Fruit fly (Drosophila melanogaster) whole organism, pupa: ENCODE measurements around the gene sgll.

ENCODE experiments used
- CG12605 ChIP-seq: fragments of 200-800 bp; sonication (Bioruptor generic); IDR thresholded peaks from 2 replicates; pipeline ENCODE4 v1.3.6; 2022; ENCODE audit warnings: missing biosample characterization, missing genetic modification characterization
- CG14655 ChIP-seq: fragments of 200-800 bp; sonication (Bioruptor generic); optimal IDR thresholded peaks from 3 replicates; lab custom pipeline; 2017; ENCODE audit warnings: mild to moderate bottlenecking, missing biosample characterization, missing genetic modification reagents, missing genetic modification characterization
- CG17806 ChIP-seq: fragments of 200-800 bp; sonication (Bioruptor generic); optimal IDR thresholded peaks from 2 replicates; lab custom pipeline; 2018; ENCODE audit warnings: missing biosample characterization, mild to moderate bottlenecking, missing genetic modification characterization, moderate library complexity
- CG32121 ChIP-seq: fragments of 200-800 bp; sonication (Bioruptor generic); IDR thresholded peaks from 2 replicates; pipeline ENCODE4 v1.3.6; 2022; ENCODE audit warnings: missing biosample characterization, missing genetic modification characterization
- CG8301 ChIP-seq: fragments of 200-800 bp; sonication (Bioruptor generic); optimal IDR thresholded peaks from 2 replicates; lab custom pipeline; 2018; ENCODE audit warnings: missing biosample characterization, mild to moderate bottlenecking, missing genetic modification characterization
- CG9948 ChIP-seq: fragments of 200-800 bp; sonication (Bioruptor generic); optimal IDR thresholded peaks from 2 replicates; lab custom pipeline; 2018; ENCODE audit warnings: missing biosample characterization, mild to moderate bottlenecking, missing genetic modification characterization, moderate library complexity
- EcR ChIP-seq: fragments of 200-800 bp; sonication (Bioruptor generic); optimal IDR thresholded peaks from 3 replicates; lab custom pipeline; 2019; ENCODE audit warnings: missing biosample characterization, missing genetic modification characterization, mild to moderate bottlenecking, moderate library complexity, missing genetic modification reagents
- Pif1A ChIP-seq: fragments of 200-800 bp; sonication (Bioruptor generic); optimal IDR thresholded peaks from 3 replicates; lab custom pipeline; 2016; ENCODE audit warnings: missing biosample characterization, missing genetic modification characterization
- Pif1B ChIP-seq: fragments of 200-800 bp; sonication (Bioruptor generic); optimal IDR thresholded peaks from 3 replicates; lab custom pipeline; 2016; ENCODE audit warnings: missing biosample characterization, missing genetic modification characterization
- Snoo ChIP-seq: fragments of 200-800 bp; sonication (Bioruptor generic); optimal IDR thresholded peaks from 3 replicates; lab custom pipeline; 2017; ENCODE audit warnings: missing biosample characterization, mild to moderate bottlenecking, missing genetic modification characterization, inconsistent platforms
- fd96Ca ChIP-seq: fragments of 200-800 bp; sonication (Bioruptor generic); IDR thresholded peaks from 3 replicates; pipeline ENCODE4 v1.3.6; 2022; ENCODE audit warnings: missing biosample characterization, missing genetic modification characterization
- rn ChIP-seq: fragments of 200-800 bp; sonication (Bioruptor generic); IDR thresholded peaks from 2 replicates; pipeline ENCODE4 v1.3.6; 2022; ENCODE audit warnings: missing biosample characterization, missing genetic modification characterization

DNA sequence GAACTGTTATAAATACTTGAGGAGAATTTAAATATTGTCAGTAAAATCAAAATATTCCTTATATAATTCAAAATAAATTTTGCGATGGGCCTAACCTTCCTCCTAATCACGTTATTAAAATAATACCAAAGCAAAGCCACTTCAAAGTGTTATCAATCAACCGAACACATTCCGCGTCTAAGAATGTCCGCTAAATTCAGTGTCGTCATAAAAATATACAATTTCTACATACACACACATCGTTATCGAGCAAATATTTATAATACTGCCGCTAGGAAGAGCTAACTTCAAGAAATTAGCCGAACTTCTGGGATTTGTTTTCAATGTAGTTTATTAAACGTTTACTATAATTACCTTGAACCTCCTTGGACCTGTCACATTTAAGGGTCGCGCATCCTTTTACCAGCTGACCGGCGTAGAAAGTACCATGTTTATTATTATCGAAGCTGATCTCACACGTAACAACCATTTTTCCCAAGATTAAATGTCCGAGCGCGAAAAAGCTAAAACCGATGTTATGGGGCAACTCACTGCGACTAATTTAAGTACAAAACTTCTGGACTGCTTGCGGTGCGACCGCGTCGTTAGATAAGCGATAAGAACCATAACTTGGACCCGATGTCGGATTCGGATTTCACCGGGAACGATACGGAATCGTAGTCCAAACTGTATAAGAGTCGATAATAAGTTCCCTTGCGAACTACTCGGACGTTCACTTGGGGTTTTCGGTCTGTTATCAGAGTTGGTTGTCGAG is 27.2 kb upstream of the sgll start, which contains the start of gene CG18747:
- TF ChIP-seq CG12605 (GFP tag; lab: Robert Waterston, UW): no peak
- no peak for TF ChIP-seq fd96Ca (GFP tag; lab: Robert Waterston, UW)
- TF ChIP-seq Pif1A (GFP tag; lab: Kevin White, UChicago): no peak
- TF ChIP-seq CG9948 (tag; lab: Kevin White, UChicago): no peak
- TF ChIP-seq EcR: no peak
- no peak for TF ChIP-seq CG14655 (GFP tag; lab: Kevin White, UChicago)
- no peak for TF ChIP-seq CG32121
- no peak for TF ChIP-seq rn (GFP tag; lab: Robert Waterston, UW)
- TF ChIP-seq Pif1B (GFP tag; lab: Kevin White, UChicago): no peak
- no peak for TF ChIP-seq CG17806
- no peak for TF ChIP-seq Snoo (tag; lab: Kevin White, UChicago)
- no peak for TF ChIP-seq CG8301
